Worm (Caenorhabditis elegans): ENCODE data around the gene D1086.9.

DNA sequence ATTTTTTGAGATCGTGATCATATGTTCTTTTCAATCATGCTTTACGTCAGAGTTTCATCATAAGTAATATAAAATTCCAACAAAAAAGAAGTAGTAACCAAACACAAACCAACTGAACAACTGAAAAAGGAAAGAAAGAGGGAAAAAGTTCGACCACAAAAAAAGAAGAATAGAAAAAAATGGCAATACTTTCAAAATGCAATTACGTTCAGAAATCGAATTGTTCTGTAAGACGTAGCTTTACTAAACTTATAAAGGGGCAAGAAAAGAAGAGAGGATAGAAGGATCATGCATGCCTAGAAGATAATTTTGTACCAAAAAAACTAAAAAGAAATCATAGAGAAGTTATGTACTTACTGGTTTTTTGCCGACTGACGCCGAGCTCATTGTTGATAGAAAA, 36.7 kb downstream of the D1086.9 start:
- no peak for TF ChIP-seq ref-1 (GFP tag; conservative IDR thresholded peaks at IDR 0.05)
- TF ChIP-seq klf-2 (GFP tag; conservative IDR thresholded peaks at IDR 0.05) = no peak
- TF ChIP-seq flt-1 (GFP tag; IDR thresholded peaks at IDR 0.05) = no peak

All from whole organism, midembryonic.